Worm (Caenorhabditis elegans): ENCODE measurements around the gene ceh-57.

- no peak for TF ChIP-seq ets-7 (tag; optimal IDR thresholded peaks at IDR 0.05)
- TF ChIP-seq ama-1 (optimal IDR thresholded peaks at IDR 0.05): no peak
- TF ChIP-seq pes-1 (GFP tag; IDR thresholded peaks at IDR 0.05): no peak
- no peak for TF ChIP-seq tra-4 (tag; optimal IDR thresholded peaks at IDR 0.05)
- no peak for TF ChIP-seq F13C5.2 (tag; optimal IDR thresholded peaks at IDR 0.05)
- no peak for TF ChIP-seq flt-1 (GFP tag; IDR thresholded peaks at IDR 0.05)
- no peak for TF ChIP-seq hmg-4 (GFP tag; optimal IDR thresholded peaks at IDR 0.05)
- TF ChIP-seq ceh-13 (GFP tag; optimal IDR thresholded peaks at IDR 0.05): no peak
- TF ChIP-seq tbx-37 (GFP tag; conservative IDR thresholded peaks at IDR 0.05): no peak
- no peak for TF ChIP-seq aly-1 (tag; optimal IDR thresholded peaks at IDR 0.05)
- TF ChIP-seq ceh-36 (tag; optimal IDR thresholded peaks at IDR 0.05): no peak
These were observed 5.9 kb upstream of the ceh-57 start for ce11 chrII:10373016-10373415.

All from whole organism, early embryonic.